Fruit fly (Drosophila melanogaster) whole organism, prepupa: ENCODE results near the gene disp.

Experiments
- CG1621 ChIP-seq: fragments of 200-800 bp; sonication (Bioruptor generic); optimal IDR thresholded peaks from 3 replicates; lab custom pipeline; 2018; ENCODE audit warnings: missing biosample characterization, mild to moderate bottlenecking, missing genetic modification characterization
- CG16779 ChIP-seq: fragments of 200-800 bp; sonication (Bioruptor generic); optimal IDR thresholded peaks from 3 replicates; lab custom pipeline; 2017; ENCODE audit warnings: missing biosample characterization, mild to moderate bottlenecking, missing genetic modification characterization
- CG3919 ChIP-seq: fragments of 200-800 bp; sonication (Bioruptor generic); optimal IDR thresholded peaks from 3 replicates; lab custom pipeline; 2016; ENCODE audit warnings: missing biosample characterization, missing genetic modification characterization
- CG6854 ChIP-seq: fragments of 200-800 bp; sonication (Bioruptor generic); optimal IDR thresholded peaks from 2 replicates; lab custom pipeline; 2017; ENCODE audit warnings: missing biosample characterization, mild to moderate bottlenecking, missing genetic modification characterization
- CG7368 ChIP-seq: fragments of 200-800 bp; sonication (Bioruptor generic); optimal IDR thresholded peaks from 3 replicates; lab custom pipeline; 2016; ENCODE audit warnings: missing biosample characterization, missing genetic modification characterization
- CG8632 ChIP-seq: fragments of 200-800 bp; sonication (Bioruptor generic); optimal IDR thresholded peaks from 3 replicates; lab custom pipeline; 2016; ENCODE audit warnings: missing biosample characterization, missing genetic modification characterization
- Eip93F ChIP-seq: fragments of 200-800 bp; sonication (Bioruptor generic); optimal IDR thresholded peaks from 2 replicates; lab custom pipeline; 2016; ENCODE audit warnings: missing biosample characterization, mild to moderate bottlenecking, missing genetic modification characterization
- Hr39 ChIP-seq: fragments of 200-800 bp; sonication (Bioruptor generic); optimal IDR thresholded peaks from 2 replicates; lab custom pipeline; 2016; ENCODE audit warnings: missing biosample characterization, missing genetic modification characterization
- Lpt ChIP-seq: fragments of 200-800 bp; sonication (Bioruptor generic); optimal IDR thresholded peaks from 3 replicates; lab custom pipeline; 2016; ENCODE audit warnings: missing biosample characterization, missing genetic modification characterization
- Met ChIP-seq: fragments of 200-800 bp; sonication (Bioruptor generic); optimal IDR thresholded peaks from 3 replicates; lab custom pipeline; 2016; ENCODE audit warnings: missing biosample characterization, missing genetic modification characterization
- dsx ChIP-seq: fragments of 200-800 bp; optimal IDR thresholded peaks from 3 replicates; lab custom pipeline; 2019; ENCODE audit warnings: missing biosample characterization, mild to moderate bottlenecking, missing genetic modification characterization, moderate library complexity; ENCODE audit not compliant: poor library complexity, severe bottlenecking
- fd85E ChIP-seq: fragments of 200-800 bp; sonication (Bioruptor generic); optimal IDR thresholded peaks from 3 replicates; lab custom pipeline; 2016; ENCODE audit warnings: missing biosample characterization, missing genetic modification characterization
- fkh ChIP-seq: fragments of 200-800 bp; sonication (Bioruptor generic); optimal IDR thresholded peaks from 3 replicates; lab custom pipeline; 2017; ENCODE audit warnings: missing biosample characterization, mild to moderate bottlenecking, missing genetic modification characterization, moderate library complexity
- pdm3 ChIP-seq: fragments of 200-800 bp; sonication (Bioruptor generic); optimal IDR thresholded peaks from 3 replicates; lab custom pipeline; 2016; ENCODE audit warnings: missing biosample characterization, missing genetic modification characterization

- TF ChIP-seq CG6854 (GFP tag; lab: Kevin White, UChicago) (no peak), CG1621 (tag; lab: Kevin White, UChicago) (no peak), Eip93F (GFP tag; lab: Kevin White, UChicago) (no peak), CG8632 (GFP tag; lab: Kevin White, UChicago) (no peak), Lpt (GFP tag; lab: Kevin White, UChicago) (no peak), pdm3 (GFP tag; lab: Kevin White, UChicago) (no peak), CG16779 (no peak), CG3919 (no peak), Met (GFP tag; lab: Kevin White, UChicago) (no peak), Hr39 (no peak), fd85E (no peak), CG7368 (GFP tag; lab: Kevin White, UChicago) (no peak), fkh (GFP tag; lab: Kevin White, UChicago) (no peak), dsx (GFP tag; lab: Kevin White, UChicago) (no peak)
Measured at dm6 chr3R:5843516-5843915, 12.6 kb downstream of the disp start.
